Worm (Caenorhabditis elegans) whole organism, young adult: ENCODE measurements around the gene rsf-1.

Source experiments
- B0019.2 ChIP-seq: fragments of 200-800 bp; sonication (Bioruptor generic); conservative IDR thresholded peaks from 2 replicates; pipeline ENCODE4 v1.3.6; 2022; ENCODE audit warnings: missing genetic modification reagents, missing genetic modification characterization, missing compliant biosample characterization
- C06A6.2 ChIP-seq: fragments of 200-800 bp; sonication (Bioruptor generic); conservative IDR thresholded peaks from 2 replicates; pipeline ENCODE4 v1.3.6; 2022; ENCODE audit warnings: missing genetic modification characterization, missing compliant biosample characterization
- C17E4.6 ChIP-seq: fragments of 200-800 bp; sonication (Bioruptor generic); IDR thresholded peaks from 2 replicates; pipeline ENCODE4 v1.3.6; 2022; ENCODE audit warnings: missing genetic modification reagents, missing genetic modification characterization, missing compliant biosample characterization
- F33H1.4 ChIP-seq: fragments of 200-800 bp; sonication (Bioruptor generic); IDR thresholded peaks from 2 replicates; pipeline ENCODE4 v1.3.6; 2022; ENCODE audit warnings: missing genetic modification reagents, missing genetic modification characterization, missing compliant biosample characterization
- F49E8.2 ChIP-seq: sonication (generic microtip); optimal IDR thresholded peaks from 3 replicates; lab custom pipeline; 2017; ENCODE audit warnings: missing genetic modification characterization, mild to moderate bottlenecking, missing compliant biosample characterization, antibody characterized with exemption, moderate library complexity; ENCODE audit not compliant: insufficient read depth
- F55B11.4 ChIP-seq: sonication (generic microtip); optimal IDR thresholded peaks from 2 replicates; lab custom pipeline; 2016; ENCODE audit warnings: missing compliant biosample characterization, missing genetic modification characterization, borderline replicate concordance; ENCODE audit not compliant: insufficient read depth
- T07F8.4 ChIP-seq: sonication (generic microtip); optimal IDR thresholded peaks from 2 replicates; lab custom pipeline; 2016; ENCODE audit warnings: mild to moderate bottlenecking, missing genetic modification characterization, moderate library complexity, missing compliant biosample characterization
- T26A5.8 ChIP-seq: sonication (generic microtip); optimal IDR thresholded peaks from 2 replicates; lab custom pipeline; 2016; ENCODE audit warnings: missing genetic modification characterization, missing compliant biosample characterization
- Y56A3A.18 ChIP-seq: fragments of 200-800 bp; sonication (Bioruptor generic); IDR thresholded peaks from 2 replicates; pipeline ENCODE4 v1.3.6; 2022; ENCODE audit warnings: missing genetic modification reagents, missing genetic modification characterization, missing compliant biosample characterization
- Y95B8A.8 ChIP-seq: fragments of 200-800 bp; sonication (Bioruptor generic); IDR thresholded peaks from 2 replicates; pipeline ENCODE4 v1.3.6; 2022; ENCODE audit warnings: missing genetic modification reagents, missing genetic modification characterization, missing compliant biosample characterization
- ZK185.1 ChIP-seq: sonication (generic microtip); optimal IDR thresholded peaks from 2 replicates; lab custom pipeline; 2016; ENCODE audit warnings: mild to moderate bottlenecking, missing genetic modification characterization, missing compliant biosample characterization; ENCODE audit not compliant: poor library complexity, severe bottlenecking
- atf-7 ChIP-seq: sonication (generic microtip); optimal IDR thresholded peaks from 2 replicates; lab custom pipeline; 2017; ENCODE audit warnings: mild to moderate bottlenecking, missing genetic modification characterization, missing compliant biosample characterization
- athp-1 ChIP-seq: sonication (generic microtip); optimal IDR thresholded peaks from 2 replicates; lab custom pipeline; 2017; ENCODE audit warnings: mild to moderate bottlenecking, missing genetic modification characterization, missing compliant biosample characterization
- attf-3 ChIP-seq: fragments of 200-800 bp; sonication (Bioruptor generic); conservative IDR thresholded peaks from 2 replicates; pipeline ENCODE4 v1.3.6; 2022; ENCODE audit warnings: missing genetic modification reagents, missing genetic modification characterization, missing compliant biosample characterization
- ccch-3 ChIP-seq: fragments of 200-800 bp; sonication (Bioruptor generic); optimal IDR thresholded peaks from 2 replicates; lab custom pipeline; 2018; ENCODE audit warnings: mild to moderate bottlenecking, missing genetic modification characterization, missing compliant biosample characterization
- cebp-1 ChIP-seq, 2 experiments: fragments of 200-800 bp in 1 of 2; sonication (Bioruptor generic) in 1 of 2; sonication (generic microtip) in 1 of 2; IDR thresholded peaks in 1 of 2; optimal IDR thresholded peaks in 1 of 2; 2 replicates each; pipeline versions ENCODE4 v1.3.6 to Lab custom; 2017 to 2022; ENCODE audit warnings: missing compliant biosample characterization in 2 of 2, missing genetic modification characterization in 2 of 2, mild to moderate bottlenecking in 1 of 2, missing genetic modification reagents in 1 of 2, moderate library complexity in 1 of 2
- ceh-100 ChIP-seq: fragments of 200-800 bp; sonication (Bioruptor generic); IDR thresholded peaks from 2 replicates; pipeline ENCODE4 v1.3.6; 2022; ENCODE audit warnings: missing genetic modification reagents, missing genetic modification characterization, missing compliant biosample characterization
- ceh-27 ChIP-seq: fragments of 200-800 bp; sonication (Bioruptor generic); optimal IDR thresholded peaks from 2 replicates; lab custom pipeline; 2018; ENCODE audit warnings: mild to moderate bottlenecking, missing genetic modification characterization, moderate library complexity, missing compliant biosample characterization
- dox-1 ChIP-seq: fragments of 200-800 bp; sonication (Bioruptor generic); IDR thresholded peaks from 2 replicates; pipeline ENCODE4 v1.3.6; 2022; ENCODE audit warnings: missing genetic modification reagents, missing genetic modification characterization, missing compliant biosample characterization
- dpl-1 ChIP-seq: fragments of 150-350 bp; optimal IDR thresholded peaks from 2 replicates; lab custom pipeline; 2014; ENCODE audit warnings: missing biosample characterization, missing genetic modification reagents, missing genetic modification characterization
- egrh-3 ChIP-seq: fragments of 200-800 bp; sonication (Bioruptor generic); IDR thresholded peaks from 2 replicates; pipeline ENCODE4 v1.3.6; 2022; ENCODE audit warnings: missing genetic modification reagents, missing genetic modification characterization, missing compliant biosample characterization
- gei-17 ChIP-seq: fragments of 200-800 bp; sonication (Bioruptor generic); optimal IDR thresholded peaks from 2 replicates; lab custom pipeline; 2018; ENCODE audit warnings: mild to moderate bottlenecking, missing genetic modification characterization, missing compliant biosample characterization
- hlh-12 ChIP-seq: sonication (generic microtip); optimal IDR thresholded peaks from 2 replicates; lab custom pipeline; 2016; ENCODE audit warnings: missing genetic modification characterization, missing compliant biosample characterization
- hlh-26 ChIP-seq: fragments of 200-800 bp; sonication (Bioruptor generic); conservative IDR thresholded peaks from 2 replicates; pipeline ENCODE4 v1.3.6; 2022; ENCODE audit warnings: missing genetic modification reagents, missing genetic modification characterization, missing compliant biosample characterization
- hmg-20 ChIP-seq: fragments of 200-800 bp; sonication (Bioruptor generic); IDR thresholded peaks from 2 replicates; pipeline ENCODE4 v1.3.6; 2022; ENCODE audit warnings: missing genetic modification reagents, missing genetic modification characterization, missing compliant biosample characterization
- let-607 ChIP-seq, 2 experiments: fragments of 200-800 bp in 1 of 2; sonication (Bioruptor generic) in 1 of 2; sonication (generic microtip) in 1 of 2; optimal IDR thresholded peaks; 2 replicates each; lab custom pipeline; 2016 to 2018; ENCODE audit warnings: mild to moderate bottlenecking in 2 of 2, missing compliant biosample characterization in 2 of 2, missing genetic modification characterization in 2 of 2, moderate library complexity in 2 of 2, missing genotype in 1 of 2
- lin-35 ChIP-seq, 3 experiments: fragments of 150-350 bp in 2 of 3; sonication (generic microtip) in 1 of 3; optimal IDR thresholded peaks; 2 replicates each; lab custom pipeline; 2014 to 2018; ENCODE audit warnings: missing biosample characterization in 3 of 3, missing genetic modification characterization in 3 of 3, missing genetic modification reagents in 3 of 3
- lsy-27 ChIP-seq: sonication (generic microtip); optimal IDR thresholded peaks from 2 replicates; lab custom pipeline; 2017; ENCODE audit warnings: missing genetic modification characterization, mild to moderate bottlenecking, missing compliant biosample characterization, antibody characterized with exemption, missing genotype, borderline replicate concordance; ENCODE audit not compliant: insufficient read depth
- madf-6 ChIP-seq: fragments of 200-800 bp; sonication (Bioruptor generic); IDR thresholded peaks from 2 replicates; pipeline ENCODE4 v1.3.6; 2022; ENCODE audit warnings: missing genetic modification reagents, missing genetic modification characterization, missing compliant biosample characterization
- madf-8 ChIP-seq: fragments of 200-800 bp; sonication (Bioruptor generic); conservative IDR thresholded peaks from 2 replicates; pipeline ENCODE4 v1.3.6; 2022; ENCODE audit warnings: missing genetic modification reagents, missing genetic modification characterization, missing compliant biosample characterization
- mxl-1 ChIP-seq: sonication (generic microtip); optimal IDR thresholded peaks from 2 replicates; lab custom pipeline; 2016; ENCODE audit warnings: missing genetic modification characterization, missing compliant biosample characterization
- nhr-120 ChIP-seq: fragments of 200-800 bp; sonication (Bioruptor generic); IDR thresholded peaks from 2 replicates; pipeline ENCODE4 v1.3.6; 2022; ENCODE audit warnings: missing genetic modification characterization, missing compliant biosample characterization
- nhr-179 ChIP-seq: sonication (generic microtip); optimal IDR thresholded peaks from 2 replicates; lab custom pipeline; 2016; ENCODE audit warnings: mild to moderate bottlenecking, missing genetic modification characterization, missing compliant biosample characterization
- nhr-90 ChIP-seq: sonication (generic microtip); optimal IDR thresholded peaks from 2 replicates; lab custom pipeline; 2016; ENCODE audit warnings: missing genotype, mild to moderate bottlenecking, missing genetic modification characterization, missing compliant biosample characterization
- pha-4 ChIP-seq: fragments of 150-350 bp; sonication (generic microtip); optimal IDR thresholded peaks from 2 replicates; lab custom pipeline; 2014; ENCODE audit warnings: missing biosample characterization, missing genetic modification reagents, missing genetic modification characterization
- rcor-1 ChIP-seq: fragments of 200-800 bp; sonication (Bioruptor generic); IDR thresholded peaks from 2 replicates; pipeline ENCODE4 v1.3.6; 2022; ENCODE audit warnings: missing genetic modification reagents, missing genetic modification characterization, missing compliant biosample characterization
- rec-8 ChIP-seq, 2 experiments: sonication (generic microtip); optimal IDR thresholded peaks; 2 replicates each; lab custom pipeline; 2016; ENCODE audit warnings: mild to moderate bottlenecking in 2 of 2, missing genetic modification characterization in 2 of 2, missing genetic modification reagents in 2 of 2, missing genotype in 2 of 2, missing biosample characterization in 1 of 2, missing compliant biosample characterization in 1 of 2, moderate library complexity in 1 of 2
- snpc-1.1 ChIP-seq: sonication (generic microtip); optimal IDR thresholded peaks from 2 replicates; lab custom pipeline; 2017; ENCODE audit warnings: missing genetic modification characterization, mild to moderate bottlenecking, missing compliant biosample characterization, antibody characterized with exemption, moderate library complexity, missing genotype, missing genetic modification reagents; ENCODE audit not compliant: insufficient read depth
- tbp1 ChIP-seq: fragments of 200-800 bp; sonication (Bioruptor generic); optimal IDR thresholded peaks from 2 replicates; lab custom pipeline; 2018; ENCODE audit warnings: mild to moderate bottlenecking, missing genetic modification characterization, missing compliant biosample characterization
- tbx-9 ChIP-seq: sonication (generic microtip); optimal IDR thresholded peaks from 2 replicates; lab custom pipeline; 2016; ENCODE audit warnings: borderline replicate concordance, missing genetic modification characterization, inconsistent platforms, missing compliant biosample characterization
- unc-62 ChIP-seq: fragments of 150-350 bp; optimal IDR thresholded peaks from 2 replicates; lab custom pipeline; 2014; ENCODE audit warnings: missing biosample characterization, missing genetic modification reagents, missing genetic modification characterization
- zfh-2 ChIP-seq: fragments of 200-800 bp; sonication (Bioruptor generic); conservative IDR thresholded peaks from 2 replicates; pipeline ENCODE4 v1.3.6; 2022; ENCODE audit warnings: missing genetic modification reagents, missing genetic modification characterization, missing compliant biosample characterization
- zim-3 ChIP-seq: sonication (generic microtip); optimal IDR thresholded peaks from 2 replicates; lab custom pipeline; 2017; ENCODE audit warnings: mild to moderate bottlenecking, missing genetic modification characterization, moderate library complexity, missing compliant biosample characterization
- ztf-25 ChIP-seq: fragments of 200-800 bp; sonication (Bioruptor generic); IDR thresholded peaks from 2 replicates; pipeline ENCODE4 v1.3.6; 2022; ENCODE audit warnings: missing genetic modification reagents, missing genetic modification characterization, missing compliant biosample characterization
- ztf-26 ChIP-seq: sonication (generic microtip); optimal IDR thresholded peaks from 2 replicates; lab custom pipeline; 2017; ENCODE audit warnings: missing genetic modification characterization, missing compliant biosample characterization
- ztf-28 ChIP-seq: fragments of 200-800 bp; sonication (Bioruptor generic); IDR thresholded peaks from 2 replicates; pipeline ENCODE4 v1.3.6; 2022; ENCODE audit warnings: missing genetic modification reagents, missing genetic modification characterization, missing compliant biosample characterization
- ztf-6 ChIP-seq: fragments of 200-800 bp; sonication (Bioruptor generic); IDR thresholded peaks from 2 replicates; pipeline ENCODE4 v1.3.6; 2022; ENCODE audit warnings: missing genetic modification reagents, missing genetic modification characterization, missing compliant biosample characterization

Gene rsf-1

ce11 chrII:11293433-11293832 is 12.8 kb upstream of the rsf-1 start, which contains the start of gene C47G2.4 (continued):
- no peak for TF ChIP-seq zfh-2 (GFP tag; lab: Robert Waterston, UW)
- no peak for TF ChIP-seq zim-3
- peak; percentile 55; the same call in 1 of the 2 replicates for TF ChIP-seq attf-3 (GFP tag; lab: Robert Waterston, UW)
- TF ChIP-seq F55B11.4 (tag; lab: Kevin White, UChicago), result no peak
- TF ChIP-seq cebp-1 (GFP tag; IDR thresholded peaks at IDR 0.05; lab: Robert Waterston, UW), result no peak
- peak; percentile 26 for TF ChIP-seq cebp-1 (tag; optimal IDR thresholded peaks at IDR 0.05; lab: Kevin White, UChicago)
- no peak for TF ChIP-seq ztf-25
- no peak for TF ChIP-seq C06A6.2 (GFP tag; lab: Robert Waterston, UW)
- no peak for TF ChIP-seq rec-8 (tag; optimal IDR thresholded peaks at IDR 0.05; lab: Kevin White, UChicago)
- no peak for TF ChIP-seq unc-62
- no peak for TF ChIP-seq hmg-20
- TF ChIP-seq B0019.2 (GFP tag; lab: Robert Waterston, UW), result no peak
- no peak for TF ChIP-seq gei-17 (GFP tag; lab: Kevin White, UChicago)
- 0 out of 2 replicates have a peak, but pooled peaks have one; percentile 31 for TF ChIP-seq Y95B8A.8 (GFP tag; lab: Robert Waterston, UW)
- no peak for TF ChIP-seq ztf-26 (tag; lab: Kevin White, UChicago)
- TF ChIP-seq T07F8.4 (tag; lab: Kevin White, UChicago), result no peak
- TF ChIP-seq Y56A3A.18 (GFP tag; lab: Robert Waterston, UW), result no peak
- TF ChIP-seq hlh-12, result no peak
- peak; percentile 65 for TF ChIP-seq rcor-1
- peak; percentile 16 for TF ChIP-seq tbp1 (GFP tag; lab: Kevin White, UChicago)
- no peak for TF ChIP-seq C17E4.6
- TF ChIP-seq dox-1 (GFP tag; lab: Robert Waterston, UW), result peak; percentile 83
- TF ChIP-seq ccch-3 (GFP tag; lab: Kevin White, UChicago), result no peak
- no peak for TF ChIP-seq ztf-6
- no peak for TF ChIP-seq hlh-26
- no peak for TF ChIP-seq T26A5.8 (tag; lab: Kevin White, UChicago)
- no peak for TF ChIP-seq snpc-1.1 (tag; lab: Kevin White, UChicago)
- TF ChIP-seq mxl-1 (tag; lab: Kevin White, UChicago), result no peak
- TF ChIP-seq lin-35 (GFP tag; optimal IDR thresholded peaks at IDR 0.05; lab: Kevin White, UChicago), result peak in 1 of 3 experiments; percentile 24

ce11 chrII:11297217-11297738 is 8.9 kb upstream of the rsf-1 start, which contains the start of gene saps-1:
Gene saps-1 (plus strand): TSS chrII:11297688.
- TF ChIP-seq hlh-12 (no peak), ceh-100 (GFP tag; lab: Robert Waterston, UW) (no peak), let-607 (tag; optimal IDR thresholded peaks at IDR 0.05; lab: Kevin White, UChicago) (no peak), atf-7 (tag; lab: Kevin White, UChicago) (no peak), dpl-1 (GFP tag; lab: Kevin White, UChicago) (peak; percentile 77), ztf-26 (tag; lab: Kevin White, UChicago) (no peak), pha-4 (tag; lab: Kevin White, UChicago) (no peak), madf-6 (peak; percentile 97), nhr-179 (tag; lab: Kevin White, UChicago) (no peak), ZK185.1 (tag; lab: Kevin White, UChicago) (no peak), tbx-9 (tag; lab: Kevin White, UChicago) (no peak), athp-1 (peak; percentile 30), nhr-120 (GFP tag; lab: Robert Waterston, UW) (no peak), lsy-27 (tag; lab: Kevin White, UChicago) (no peak), madf-8 (GFP tag; lab: Robert Waterston, UW) (peak; percentile 95), ztf-28 (GFP tag; lab: Robert Waterston, UW) (no peak), nhr-90 (no peak), F33H1.4 (GFP tag; lab: Robert Waterston, UW) (peak; percentile 76), ceh-27 (peak; percentile 8), egrh-3 (GFP tag; lab: Robert Waterston, UW) (no peak), F49E8.2 (tag; lab: Kevin White, UChicago) (no peak)
